Worm (Caenorhabditis elegans) whole organism, L3 larva: ENCODE measurements around the gene F31D5.7.

Source experiments
- ZK546.5 ChIP-seq: sonication (generic microtip); optimal IDR thresholded peaks from 2 replicates; lab custom pipeline; 2017; ENCODE audit warnings: missing biosample characterization, missing genetic modification characterization
- aly-2 ChIP-seq: fragments of 150-350 bp; optimal IDR thresholded peaks from 2 replicates; lab custom pipeline; 2014; ENCODE audit warnings: missing biosample characterization, missing genetic modification characterization
- ama-1 ChIP-seq: fragments of 150-350 bp; optimal IDR thresholded peaks from 2 replicates; lab custom pipeline; 2018
- ceh-16 ChIP-seq: sonication (generic microtip); optimal IDR thresholded peaks from 2 replicates; lab custom pipeline; 2017; ENCODE audit warnings: missing biosample characterization, missing genetic modification characterization
- ceh-28 ChIP-seq: fragments of 150-350 bp; optimal IDR thresholded peaks from 2 replicates; lab custom pipeline; 2014; ENCODE audit warnings: missing biosample characterization, missing genetic modification reagents, missing genetic modification characterization
- ceh-82 ChIP-seq: fragments of 150-350 bp; optimal IDR thresholded peaks from 2 replicates; lab custom pipeline; 2014; ENCODE audit warnings: missing biosample characterization, missing genetic modification characterization
- daf-12 ChIP-seq: fragments of 150-350 bp; optimal IDR thresholded peaks from 2 replicates; lab custom pipeline; 2014; ENCODE audit warnings: missing biosample characterization, missing genetic modification reagents, missing genetic modification characterization
- egl-27 ChIP-seq: sonication (generic microtip); optimal IDR thresholded peaks from 4 replicates; lab custom pipeline; 2017; ENCODE audit warnings: missing biosample characterization, missing genetic modification reagents, missing genetic modification characterization
- egl-5 ChIP-seq: fragments of 150-350 bp; optimal IDR thresholded peaks from 2 replicates; lab custom pipeline; 2017; ENCODE audit warnings: missing biosample characterization, missing genetic modification reagents, missing genetic modification characterization, inconsistent platforms
- elt-1 ChIP-seq: fragments of 150-350 bp; optimal IDR thresholded peaks from 2 replicates; lab custom pipeline; 2014; ENCODE audit warnings: missing biosample characterization, missing genetic modification characterization
- elt-2 ChIP-seq: sonication (generic microtip); optimal IDR thresholded peaks from 2 replicates; lab custom pipeline; 2016; ENCODE audit warnings: missing genetic modification reagents, mild to moderate bottlenecking, missing genetic modification characterization, missing compliant biosample characterization
- elt-3 ChIP-seq, 3 experiments: fragments of 150-350 bp in 1 of 3; sonication (generic microtip) in 2 of 3; optimal IDR thresholded peaks; 2 replicates in 2 of 3; 4 replicates in 1 of 3; lab custom pipeline; 2014 to 2017; ENCODE audit warnings: missing biosample characterization in 3 of 3, missing genetic modification characterization in 3 of 3
- eor-1 ChIP-seq, 2 experiments: fragments of 150-350 bp; optimal IDR thresholded peaks; 2 replicates each; lab custom pipeline; 2014 to 2018; ENCODE audit warnings: missing biosample characterization in 2 of 2, missing genetic modification characterization in 2 of 2
- fkh-2 ChIP-seq: fragments of 150-350 bp; optimal IDR thresholded peaks from 2 replicates; lab custom pipeline; 2014; ENCODE audit warnings: missing biosample characterization, missing genetic modification reagents, missing genetic modification characterization
- fos-1 ChIP-seq: fragments of 150-350 bp; optimal IDR thresholded peaks from 2 replicates; lab custom pipeline; 2014; ENCODE audit warnings: missing biosample characterization, missing genetic modification characterization
- hmg-11 ChIP-seq: sonication (generic microtip); optimal IDR thresholded peaks from 2 replicates; lab custom pipeline; 2016; ENCODE audit warnings: missing genetic modification characterization, missing compliant biosample characterization
- jun-1 ChIP-seq: fragments of 150-350 bp; optimal IDR thresholded peaks from 2 replicates; lab custom pipeline; 2014; ENCODE audit warnings: missing biosample characterization, missing genetic modification reagents, missing genetic modification characterization
- lin-15B ChIP-seq: fragments of 150-350 bp; optimal IDR thresholded peaks from 2 replicates; lab custom pipeline; 2014; ENCODE audit warnings: missing biosample characterization, missing genetic modification characterization
- lsy-12 ChIP-seq: sonication (generic microtip); optimal IDR thresholded peaks from 2 replicates; lab custom pipeline; 2016; ENCODE audit warnings: mild to moderate bottlenecking, missing genetic modification characterization, missing compliant biosample characterization
- mdl-1 ChIP-seq: fragments of 150-350 bp; optimal IDR thresholded peaks from 2 replicates; lab custom pipeline; 2014; ENCODE audit warnings: missing biosample characterization, missing genetic modification characterization
- nhr-11 ChIP-seq: fragments of 150-350 bp; optimal IDR thresholded peaks from 2 replicates; lab custom pipeline; 2014; ENCODE audit warnings: missing biosample characterization, missing genetic modification characterization
- nhr-12 ChIP-seq: fragments of 150-350 bp; optimal IDR thresholded peaks from 2 replicates; lab custom pipeline; 2014; ENCODE audit warnings: missing biosample characterization, missing genetic modification characterization
- nhr-25 ChIP-seq: sonication (generic microtip); optimal IDR thresholded peaks from 2 replicates; lab custom pipeline; 2017; ENCODE audit warnings: missing biosample characterization, missing genetic modification characterization
- nhr-28 ChIP-seq: fragments of 150-350 bp; optimal IDR thresholded peaks from 2 replicates; lab custom pipeline; 2014; ENCODE audit warnings: missing biosample characterization, missing genetic modification characterization
- nhr-43 ChIP-seq: sonication (generic microtip); optimal IDR thresholded peaks from 2 replicates; lab custom pipeline; 2016; ENCODE audit warnings: mild to moderate bottlenecking, missing genetic modification characterization, missing compliant biosample characterization; ENCODE audit not compliant: poor library complexity, severe bottlenecking
- nhr-67 ChIP-seq: fragments of 150-350 bp; optimal IDR thresholded peaks from 2 replicates; lab custom pipeline; 2014; ENCODE audit warnings: missing biosample characterization, missing genetic modification characterization
- nhr-76 ChIP-seq: fragments of 150-350 bp; sonication (generic microtip); optimal IDR thresholded peaks from 5 replicates; lab custom pipeline; 2014; ENCODE audit warnings: missing biosample characterization, missing genetic modification characterization
- nhr-77 ChIP-seq: fragments of 150-350 bp; optimal IDR thresholded peaks from 2 replicates; lab custom pipeline; 2014; ENCODE audit warnings: missing biosample characterization, missing genetic modification characterization
- pha-4 ChIP-seq: fragments of 150-350 bp; optimal IDR thresholded peaks from 2 replicates; lab custom pipeline; 2014; ENCODE audit warnings: missing biosample characterization, missing genetic modification reagents, missing genetic modification characterization
- sea-2 ChIP-seq: fragments of 150-350 bp; sonication (generic microtip); optimal IDR thresholded peaks from 4 replicates; lab custom pipeline; 2014; ENCODE audit warnings: missing biosample characterization, missing genetic modification reagents, missing genetic modification characterization
- tbx-2 ChIP-seq: sonication (generic microtip); optimal IDR thresholded peaks from 2 replicates; lab custom pipeline; 2016; ENCODE audit warnings: mild to moderate bottlenecking, missing genetic modification characterization, missing compliant biosample characterization
- unc-62 ChIP-seq: fragments of 150-350 bp; sonication (generic microtip); optimal IDR thresholded peaks from 4 replicates; lab custom pipeline; 2014; ENCODE audit warnings: missing biosample characterization, missing genetic modification reagents, missing genetic modification characterization
- zag-1 ChIP-seq: fragments of 150-350 bp; optimal IDR thresholded peaks from 2 replicates; lab custom pipeline; 2014; ENCODE audit warnings: missing biosample characterization, missing genetic modification characterization

Gene F31D5.7

DNA sequence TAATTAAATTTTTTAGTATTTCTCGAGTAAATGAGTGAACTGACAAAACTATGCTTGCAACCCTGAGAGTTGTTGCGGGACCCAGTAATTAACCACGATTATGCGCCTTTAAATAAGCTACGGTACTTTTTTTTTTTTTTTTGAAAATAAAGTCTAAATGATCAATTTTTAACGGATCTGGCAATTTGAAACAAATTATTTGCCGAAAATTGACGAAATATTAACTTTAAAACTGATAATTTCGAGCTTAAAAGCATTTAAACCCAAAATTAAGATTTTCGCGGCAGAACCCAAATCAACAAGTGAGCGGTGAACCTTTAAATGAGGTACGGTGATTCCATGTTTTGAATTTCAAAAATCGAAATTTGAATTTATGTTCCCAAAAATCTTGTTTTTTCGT, 11.3 kb downstream of the F31D5.7 start:
- TF ChIP-seq nhr-12 (tag; lab: Kevin White, UChicago), result no peak
- TF ChIP-seq, all 47 proteins: peak for 0

DNA sequence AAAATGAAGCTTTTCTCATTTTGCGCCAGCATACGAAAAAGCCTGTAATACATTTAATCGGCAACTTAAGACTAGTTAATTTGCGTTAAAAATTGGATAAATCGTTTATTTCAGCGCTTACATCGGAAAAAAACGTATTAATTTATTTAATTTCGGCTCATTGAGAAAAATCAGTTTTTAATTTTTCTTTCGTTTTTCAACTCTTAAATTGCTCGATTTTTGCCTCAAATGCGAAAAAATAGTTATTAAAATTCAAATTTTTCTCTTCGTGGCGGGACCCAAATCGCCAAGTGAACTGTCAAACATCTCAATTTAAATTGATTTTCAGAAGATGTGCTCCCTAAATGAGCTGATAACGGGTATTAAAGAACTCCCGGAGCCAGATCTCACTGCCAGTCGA, 11.8 kb downstream of the F31D5.7 start, which contains the start of gene C16A11.5:
Gene C16A11.5, plus strand, starts transcription at position 323 of the 400 bp plus-strand sequence.
- TF ChIP-seq hmg-11 (no peak), ama-1 (lab: Kevin White, UChicago) (no peak), elt-1 (tag; lab: Kevin White, UChicago) (no peak), nhr-25 (tag; lab: Kevin White, UChicago) (no peak), elt-3 (tag; optimal IDR thresholded peaks at IDR 0.05; lab: Kevin White, UChicago) (no peak), tbx-2 (no peak), lin-15B (tag; lab: Kevin White, UChicago) (no peak), lsy-12 (no peak), unc-62 (GFP tag; lab: Kevin White, UChicago) (no peak), aly-2 (no peak), sea-2 (GFP tag; lab: Kevin White, UChicago) (no peak), nhr-76 (tag; lab: Kevin White, UChicago) (no peak), eor-1 (tag; optimal IDR thresholded peaks at IDR 0.05; lab: Kevin White, UChicago) (no peak), nhr-28 (tag; lab: Kevin White, UChicago) (no peak), ceh-28 (tag; lab: Kevin White, UChicago) (no peak), egl-5 (tag; lab: Kevin White, UChicago) (no peak), daf-12 (no peak), nhr-67 (tag; lab: Kevin White, UChicago) (no peak)
- TF ChIP-seq, all 47 proteins: peak for 0

DNA sequence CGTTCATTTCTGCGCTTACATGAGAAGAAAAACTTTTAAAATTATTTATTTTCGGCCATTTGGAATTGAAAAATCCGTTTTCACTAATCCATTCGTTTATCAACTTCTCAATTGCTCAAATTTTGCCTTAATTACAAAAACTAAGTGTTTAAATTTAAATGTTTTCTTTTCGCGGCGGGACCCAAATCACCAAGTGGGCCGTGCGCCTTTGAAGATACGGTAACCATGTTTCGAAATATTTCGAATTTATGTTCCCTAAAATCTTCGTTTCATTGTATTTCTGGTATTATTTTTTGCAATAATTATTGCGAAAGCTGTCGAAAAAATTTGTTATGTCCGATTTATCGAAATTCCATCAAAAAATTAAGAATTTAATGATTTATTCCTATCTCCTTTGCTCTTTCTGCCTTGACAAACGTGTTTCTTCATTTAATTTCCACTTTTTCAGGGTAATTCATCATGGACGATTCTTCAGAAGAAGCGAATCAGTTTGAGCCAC, 15.4 kb downstream of the F31D5.7 start, which contains the start of gene C16A11.4:
Gene C16A11.4, plus strand, starts transcription at position 449 of the 499 bp plus-strand sequence.
- TF ChIP-seq elt-2 (tag; lab: Kevin White, UChicago) (no peak), egl-27 (tag; lab: Kevin White, UChicago) (no peak), hmg-11 (no peak), nhr-77 (tag; lab: Kevin White, UChicago) (no peak), unc-62 (GFP tag; lab: Kevin White, UChicago) (no peak), lsy-12 (no peak), ceh-16 (no peak), nhr-25 (tag; lab: Kevin White, UChicago) (no peak), nhr-43 (tag; lab: Kevin White, UChicago) (no peak), nhr-76 (tag; lab: Kevin White, UChicago) (no peak), nhr-11 (tag; lab: Kevin White, UChicago) (no peak), zag-1 (tag; lab: Kevin White, UChicago) (no peak), ama-1 (lab: Kevin White, UChicago) (no peak), fos-1 (no peak), ZK546.5 (tag; lab: Kevin White, UChicago) (no peak), nhr-67 (tag; lab: Kevin White, UChicago) (no peak), sea-2 (GFP tag; lab: Kevin White, UChicago) (no peak)

DNA sequence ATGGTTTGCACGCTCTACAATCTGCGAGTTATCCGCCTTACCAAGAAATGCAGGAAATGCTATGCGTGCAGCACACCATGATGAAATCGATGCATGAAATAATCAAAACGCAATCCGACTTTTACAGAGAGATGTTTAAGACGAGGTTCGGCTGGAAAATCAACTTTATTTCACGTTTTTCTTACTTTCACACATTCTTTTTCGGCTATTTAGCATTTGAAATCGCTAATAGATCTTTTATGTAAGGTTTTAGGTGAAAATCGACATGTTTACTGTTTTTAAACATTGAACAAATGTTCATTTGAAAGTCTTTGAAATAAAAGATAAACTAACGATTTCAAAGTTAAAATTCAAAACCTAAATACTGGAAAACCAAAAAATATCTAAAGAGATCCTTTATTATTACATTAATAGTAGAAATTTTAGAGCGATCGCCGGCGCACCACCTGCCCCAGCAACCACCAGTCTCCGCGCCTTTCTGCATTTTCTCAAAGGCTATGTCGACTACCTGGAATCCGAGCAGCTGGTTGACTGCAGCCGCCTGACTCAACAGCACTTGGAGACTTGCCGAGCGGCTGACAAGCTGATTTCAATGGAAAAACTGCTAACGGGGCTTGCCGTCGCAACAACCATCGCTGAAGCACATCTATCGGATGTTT, 17.0 kb downstream of the F31D5.7 start:
- TF ChIP-seq ceh-82 (tag; lab: Kevin White, UChicago), result no peak
- no peak for TF ChIP-seq nhr-12 (tag; lab: Kevin White, UChicago)
- no peak for TF ChIP-seq jun-1 (tag; lab: Kevin White, UChicago)
- TF ChIP-seq aly-2, result no peak
- TF ChIP-seq egl-5 (tag; lab: Kevin White, UChicago), result no peak
- TF ChIP-seq elt-3 (tag; optimal IDR thresholded peaks at IDR 0.05; lab: Kevin White, UChicago), result no peak
- no peak for TF ChIP-seq nhr-43 (tag; lab: Kevin White, UChicago)
- no peak for TF ChIP-seq nhr-76 (tag; lab: Kevin White, UChicago)
- no peak for TF ChIP-seq fkh-2
- TF ChIP-seq mdl-1 (tag; lab: Kevin White, UChicago), result no peak
- no peak for TF ChIP-seq ama-1 (lab: Kevin White, UChicago)
- no peak for TF ChIP-seq pha-4
- TF ChIP-seq, all 47 proteins: peak for 0
